Fruit fly (Drosophila melanogaster): Measurements from ENCODE around the gene Gr36b.

Gene Gr36b

DNA sequence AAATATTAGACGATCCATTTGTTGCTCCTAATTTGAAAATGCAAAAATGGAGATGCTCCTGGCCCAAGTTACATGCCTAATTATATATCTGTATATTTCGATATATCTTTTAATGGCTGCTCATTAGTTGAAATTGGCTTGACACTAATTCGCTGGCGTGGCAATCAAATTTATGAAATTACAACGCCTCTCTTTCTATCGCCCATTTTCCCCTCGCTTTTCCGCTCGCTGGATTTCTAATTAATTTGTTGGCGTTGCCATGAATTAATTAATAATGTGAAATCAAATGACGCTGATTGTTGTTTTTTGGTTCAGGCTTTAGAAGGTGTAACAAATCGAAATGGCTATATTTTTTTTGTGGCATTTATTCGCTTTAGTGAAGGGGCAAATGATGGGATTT, 49.5 kb downstream of the Gr36b start:
- TF ChIP-seq CG17801 (GFP tag; optimal IDR thresholded peaks at IDR 0.05; ENCODE audit: partially characterized antibody), result no peak

DNA sequence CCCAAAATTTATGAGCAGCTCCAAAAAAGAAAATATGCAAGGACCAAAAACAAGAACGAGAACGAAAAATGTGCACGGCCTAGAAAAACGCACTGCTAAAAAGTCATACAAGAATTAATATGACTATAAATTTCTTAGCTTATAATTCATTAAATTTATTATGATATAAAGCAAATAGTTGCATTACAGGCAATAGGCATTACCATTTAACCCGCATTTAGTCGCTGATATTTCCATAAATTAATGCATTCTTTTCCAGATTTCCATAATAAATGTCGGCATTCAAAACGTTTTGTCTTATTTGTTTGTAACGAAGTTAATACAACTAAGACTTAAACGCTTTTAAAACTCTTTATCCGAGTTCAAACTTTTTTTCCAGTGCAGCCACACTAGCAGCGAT, 50.8 kb downstream of the Gr36b start:
- no peak for TF ChIP-seq CG17801 (GFP tag; optimal IDR thresholded peaks at IDR 0.05; ENCODE audit: partially characterized antibody)

All from ovary, adult (tissue).